Fruit fly (Drosophila melanogaster) whole organism, wandering third instar larva: ENCODE data around the gene AANATL3.

Source experiments
- Dfd ChIP-seq: fragments of >200 bp; optimal IDR thresholded peaks from 2 replicates; lab custom pipeline; 2017; ENCODE audit warnings: missing biosample characterization, missing genetic modification characterization
- Dif ChIP-seq: fragments of 200-275, 200-300 bp; sonication (Bioruptor generic); optimal IDR thresholded peaks from 2 replicates; lab custom pipeline; 2018; ENCODE audit warnings: missing biosample characterization, missing genetic modification characterization; ENCODE audit not compliant: partially characterized antibody
- Hr78 ChIP-seq: fragments of >200 bp; optimal IDR thresholded peaks from 2 replicates; lab custom pipeline; 2017; ENCODE audit warnings: missing biosample characterization, missing genetic modification characterization
- Hr83 ChIP-seq: fragments of 200-300 bp; sonication (Bioruptor generic); optimal IDR thresholded peaks from 2 replicates; lab custom pipeline; 2016; ENCODE audit warnings: missing biosample characterization, mild to moderate bottlenecking, missing genetic modification characterization, moderate library complexity; ENCODE audit not compliant: poor library complexity, severe bottlenecking
- Myc ChIP-seq: fragments of >200 bp; optimal IDR thresholded peaks from 2 replicates; lab custom pipeline; 2017
- OdsH ChIP-seq: fragments of 200-800 bp; sonication (Bioruptor generic); optimal IDR thresholded peaks from 2 replicates; lab custom pipeline; 2016; ENCODE audit warnings: missing biosample characterization, mild to moderate bottlenecking, missing genetic modification characterization
- Rel ChIP-seq, 2 experiments: fragments of 200-800 bp; sonication (Bioruptor generic) in 1 of 2; optimal IDR thresholded peaks; 2 replicates in 1 of 2; 3 replicates in 1 of 2; lab custom pipeline; 2016 to 2019; ENCODE audit warnings: mild to moderate bottlenecking in 2 of 2, missing biosample characterization in 2 of 2, missing genetic modification characterization in 2 of 2, moderate library complexity in 1 of 2
- br ChIP-seq: fragments of 200-800 bp; sonication (Bioruptor generic); optimal IDR thresholded peaks from 2 replicates; lab custom pipeline; 2016; ENCODE audit warnings: missing biosample characterization, missing genetic modification characterization
- dl ChIP-seq, 2 experiments: fragments of 175-275, 200-275 bp in 1 of 2; fragments of 200-275 bp in 1 of 2; sonication (Bioruptor generic); optimal IDR thresholded peaks; lab custom pipeline; 2018; ENCODE audit warnings: mild to moderate bottlenecking in 2 of 2, missing biosample characterization in 2 of 2, missing genetic modification characterization in 2 of 2, moderate library complexity in 2 of 2; ENCODE audit not compliant: partially characterized antibody in 2 of 2, insufficient read depth in 1 of 2
- h ChIP-seq: fragments of 200-800 bp; sonication (Bioruptor generic); optimal IDR thresholded peaks from 3 replicates; lab custom pipeline; 2016; ENCODE audit warnings: missing biosample characterization, mild to moderate bottlenecking, missing genetic modification characterization
- lola ChIP-seq: fragments of >200 bp; optimal IDR thresholded peaks from 2 replicates; lab custom pipeline; 2017; ENCODE audit warnings: missing biosample characterization, missing genetic modification characterization
- sage ChIP-seq: fragments of 200-800 bp; sonication (Bioruptor generic); optimal IDR thresholded peaks from 2 replicates; lab custom pipeline; 2016; ENCODE audit warnings: missing biosample characterization, mild to moderate bottlenecking, missing genetic modification characterization
- usp ChIP-seq: fragments of >200 bp; optimal IDR thresholded peaks from 2 replicates; lab custom pipeline; 2017; ENCODE audit warnings: missing biosample characterization, missing genetic modification characterization
- woc ChIP-seq: sonication (Bioruptor generic); optimal IDR thresholded peaks from 2 replicates; lab custom pipeline; 2016; ENCODE audit warnings: missing biosample characterization, mild to moderate bottlenecking, missing genetic modification characterization

- TF ChIP-seq Dfd (GFP tag; lab: Kevin White, UChicago) (no peak), Dif (no peak), sage (no peak), usp (GFP tag; lab: Kevin White, UChicago) (no peak), lola (GFP tag; lab: Kevin White, UChicago) (no peak), h (GFP tag; lab: Kevin White, UChicago) (no peak), Myc (lab: Kevin White, UChicago) (no peak), Hr78 (GFP tag; lab: Kevin White, UChicago) (no peak), woc (GFP tag; lab: Kevin White, UChicago) (no peak), Hr83 (GFP tag; lab: Kevin White, UChicago) (no peak), Rel (GFP tag; optimal IDR thresholded peaks at IDR 0.05; lab: Kevin White, UChicago) (no peak), Rel (tag; optimal IDR thresholded peaks at IDR 0.05; lab: Kevin White, UChicago) (no peak), br (no peak), OdsH (GFP tag; lab: Kevin White, UChicago) (no peak), dl (GFP tag; optimal IDR thresholded peaks at IDR 0.05; lab: Kevin White, UChicago; ENCODE audit: insufficient read depth in 1 of 2, partially characterized antibody in 2 of 2) (no peak)
Measured at dm6 chr2L:20065516-20065915, 39.9 kb upstream of the AANATL3 start, which contains the start of gene vls.
